Fruit fly (Drosophila melanogaster) whole organism, embryonic: ENCODE data around the gene Prat.

ENCODE experiments used
- Adf1 ChIP-seq: fragments of 200-800 bp; sonication (Bioruptor generic); IDR thresholded peaks from 2 replicates; pipeline ENCODE4 v1.3.6; 2022; ENCODE audit warnings: missing biosample characterization, missing genetic modification characterization
- CG10431 ChIP-seq: fragments of 200-800 bp; sonication (Bioruptor generic); optimal IDR thresholded peaks from 3 replicates; lab custom pipeline; 2018; ENCODE audit warnings: missing biosample characterization, mild to moderate bottlenecking, missing genetic modification characterization
- CG10959 ChIP-seq: fragments of 200-800 bp; sonication (Bioruptor generic); IDR thresholded peaks from 2 replicates; pipeline ENCODE4 v1.3.6; 2022; ENCODE audit warnings: missing biosample characterization, missing genetic modification characterization
- CG11723 ChIP-seq: fragments of 200-800 bp; sonication (Bioruptor generic); optimal IDR thresholded peaks from 2 replicates; lab custom pipeline; 2017; ENCODE audit warnings: missing biosample characterization, mild to moderate bottlenecking, missing genetic modification characterization
- CG14965 ChIP-seq: fragments of 200-800 bp; sonication (Bioruptor generic); optimal IDR thresholded peaks from 2 replicates; lab custom pipeline; 2016; ENCODE audit warnings: missing biosample characterization, missing genetic modification characterization, borderline replicate concordance
- CG15601 ChIP-seq: fragments of 200-800 bp; sonication (Bioruptor generic); optimal IDR thresholded peaks from 3 replicates; lab custom pipeline; 2019; ENCODE audit warnings: missing biosample characterization, mild to moderate bottlenecking, missing genetic modification characterization, moderate library complexity
- CG2875 ChIP-seq: fragments of 200-800 bp; sonication (Bioruptor generic); optimal IDR thresholded peaks from 2 replicates; lab custom pipeline; 2017; ENCODE audit warnings: missing biosample characterization, mild to moderate bottlenecking, missing genetic modification characterization, missing genetic modification reagents
- CG32532 ChIP-seq: fragments of 200-800 bp; sonication (Bioruptor generic); IDR thresholded peaks from 2 replicates; pipeline ENCODE4 v1.3.6; 2022; ENCODE audit warnings: missing biosample characterization, missing genetic modification characterization
- CG34422 ChIP-seq: fragments of 200-800 bp; sonication (Bioruptor generic); IDR thresholded peaks from 3 replicates; pipeline ENCODE4 v1.3.6; 2022; ENCODE audit warnings: missing biosample characterization, missing genetic modification characterization
- CG4360 ChIP-seq: fragments of 200-800 bp; sonication (Bioruptor generic); IDR thresholded peaks from 2 replicates; pipeline ENCODE4 v1.3.6; 2022; ENCODE audit warnings: missing biosample characterization, missing genetic modification characterization
- CG4617 ChIP-seq: fragments of 200-800 bp; sonication (Bioruptor generic); optimal IDR thresholded peaks from 3 replicates; lab custom pipeline; 2016; ENCODE audit warnings: missing biosample characterization, missing genetic modification characterization, borderline replicate concordance
- CG5180 ChIP-seq: fragments of 200-800 bp; sonication (Bioruptor generic); optimal IDR thresholded peaks from 3 replicates; lab custom pipeline; 2017; ENCODE audit warnings: missing biosample characterization, missing genetic modification characterization, mild to moderate bottlenecking, moderate library complexity, missing genetic modification reagents
- CG6272 ChIP-seq: fragments of 200-800 bp; sonication (Bioruptor generic); IDR thresholded peaks from 2 replicates; pipeline ENCODE4 v1.3.6; 2022; ENCODE audit warnings: missing biosample characterization, missing genetic modification characterization
- CG7839 ChIP-seq: fragments of 200-800 bp; sonication (Bioruptor generic); optimal IDR thresholded peaks from 3 replicates; lab custom pipeline; 2018; ENCODE audit warnings: missing biosample characterization, mild to moderate bottlenecking, missing genetic modification characterization, moderate library complexity
- CG7987 ChIP-seq: fragments of 200-800 bp; sonication (Bioruptor generic); optimal IDR thresholded peaks from 2 replicates; lab custom pipeline; 2018; ENCODE audit warnings: missing biosample characterization, mild to moderate bottlenecking, missing genetic modification characterization, moderate library complexity
- CG8290 ChIP-seq, 3 experiments: fragments of 200-800 bp; sonication (Bioruptor generic); optimal IDR thresholded peaks; 2 replicates each; lab custom pipeline; 2016 to 2019; ENCODE audit warnings: missing biosample characterization in 3 of 3, missing genetic modification characterization in 3 of 3, mild to moderate bottlenecking in 2 of 3, moderate library complexity in 1 of 3
- CG8478 ChIP-seq: fragments of >200 bp; optimal IDR thresholded peaks from 2 replicates; lab custom pipeline; 2018
- CkIIα-i1 ChIP-seq: fragments of 200-800 bp; sonication (Bioruptor generic); IDR thresholded peaks from 2 replicates; pipeline ENCODE4 v1.3.6; 2022; ENCODE audit warnings: missing biosample characterization, missing genetic modification characterization
- Deaf1 ChIP-seq: fragments of 200-800 bp; optimal IDR thresholded peaks from 3 replicates; lab custom pipeline; 2019; ENCODE audit warnings: missing biosample characterization, mild to moderate bottlenecking, missing genetic modification characterization, moderate library complexity
- E2f1 ChIP-seq: fragments of 200-800 bp; sonication (Bioruptor generic); IDR thresholded peaks from 2 replicates; pipeline ENCODE4 v1.3.6; 2022; ENCODE audit warnings: missing biosample characterization, missing genetic modification characterization
- Ets65A ChIP-seq: fragments of 200-800 bp; sonication (Bioruptor generic); peaks from one replicate; lab custom pipeline; 2016; ENCODE audit warnings: missing biosample characterization, missing genetic modification characterization
- HHEX ChIP-seq: fragments of 200-800 bp; sonication (Bioruptor generic); optimal IDR thresholded peaks from 3 replicates; lab custom pipeline; 2017; ENCODE audit warnings: missing biosample characterization, mild to moderate bottlenecking, missing genetic modification characterization, missing genetic modification reagents
- Hand ChIP-seq: fragments of 200-800 bp; sonication (Bioruptor generic); optimal IDR thresholded peaks from 2 replicates; lab custom pipeline; 2017; ENCODE audit warnings: mild to moderate bottlenecking, missing biosample characterization, missing genetic modification reagents, missing genetic modification characterization
- Jarid2 ChIP-seq: fragments of 200-800 bp; sonication (Bioruptor generic); optimal IDR thresholded peaks from 3 replicates; lab custom pipeline; 2017; ENCODE audit warnings: mild to moderate bottlenecking, missing biosample characterization, missing genetic modification reagents, missing genetic modification characterization
- MBD-R2 ChIP-seq: fragments of 200-800 bp; sonication (Bioruptor generic); IDR thresholded peaks from 2 replicates; pipeline ENCODE4 v1.3.6; 2022; ENCODE audit warnings: missing biosample characterization, missing genetic modification characterization
- MESR4 ChIP-seq: fragments of 200-800 bp; sonication (Bioruptor generic); optimal IDR thresholded peaks from 2 replicates; lab custom pipeline; 2018; ENCODE audit warnings: missing biosample characterization, mild to moderate bottlenecking, missing genetic modification characterization, moderate library complexity
- Max ChIP-seq: fragments of 200-800 bp; sonication (Bioruptor generic); optimal IDR thresholded peaks from 2 replicates; lab custom pipeline; 2016; ENCODE audit warnings: missing biosample characterization, mild to moderate bottlenecking, missing genetic modification characterization
- Nf-YB ChIP-seq: fragments of 200-800 bp; sonication (Bioruptor generic); optimal IDR thresholded peaks from 3 replicates; lab custom pipeline; 2019; ENCODE audit warnings: missing biosample characterization, mild to moderate bottlenecking, missing genetic modification characterization, moderate library complexity
- Pdp1 ChIP-seq, 2 experiments: fragments of 200-800 bp; sonication (Bioruptor generic); optimal IDR thresholded peaks; 3 replicates each; lab custom pipeline; 2016; ENCODE audit warnings: missing biosample characterization in 2 of 2, missing genetic modification characterization in 2 of 2, mild to moderate bottlenecking in 1 of 2, moderate library complexity in 1 of 2
- YL-1 ChIP-seq: fragments of 200-800 bp; sonication (Bioruptor generic); optimal IDR thresholded peaks from 3 replicates; lab custom pipeline; 2017; ENCODE audit warnings: missing biosample characterization, mild to moderate bottlenecking, missing genetic modification characterization
- bsh ChIP-seq, 2 experiments: fragments of 200-800 bp; sonication (Bioruptor generic); optimal IDR thresholded peaks; 2 replicates each; lab custom pipeline; 2017 to 2018; ENCODE audit warnings: mild to moderate bottlenecking in 2 of 2, missing biosample characterization in 2 of 2, missing genetic modification characterization in 2 of 2, moderate library complexity in 1 of 2
- disco-r ChIP-seq: fragments of 200-800 bp; sonication (Bioruptor generic); optimal IDR thresholded peaks from 2 replicates; lab custom pipeline; 2016; ENCODE audit warnings: missing biosample characterization, missing genetic modification characterization
- dpn ChIP-seq, 2 experiments: fragments of 200-800 bp; sonication (Bioruptor generic); optimal IDR thresholded peaks; 3 replicates each; lab custom pipeline; 2016; ENCODE audit warnings: missing biosample characterization in 2 of 2, missing genetic modification characterization in 2 of 2
- gem ChIP-seq: fragments of 200-800 bp; sonication (Bioruptor generic); optimal IDR thresholded peaks from 2 replicates; lab custom pipeline; 2019; ENCODE audit warnings: missing biosample characterization, mild to moderate bottlenecking, missing genetic modification characterization, moderate library complexity
- gsb ChIP-seq: fragments of 200-800 bp; sonication (Bioruptor generic); IDR thresholded peaks from 2 replicates; pipeline ENCODE4 v1.3.6; 2022; ENCODE audit warnings: missing biosample characterization, missing genetic modification characterization
- ham ChIP-seq: fragments of 200-800 bp; sonication (Bioruptor generic); IDR thresholded peaks from 2 replicates; pipeline ENCODE4 v1.3.6; 2022; ENCODE audit warnings: missing biosample characterization, missing genetic modification characterization
- nom ChIP-seq: fragments of 200-800 bp; sonication (Bioruptor generic); optimal IDR thresholded peaks from 2 replicates; lab custom pipeline; 2017; ENCODE audit warnings: missing biosample characterization, missing genetic modification characterization, mild to moderate bottlenecking, moderate library complexity, missing genetic modification reagents
- oc ChIP-seq: fragments of 200-800 bp; sonication (Bioruptor generic); optimal IDR thresholded peaks from 2 replicates; lab custom pipeline; 2018; ENCODE audit warnings: missing biosample characterization, mild to moderate bottlenecking, missing genetic modification characterization, moderate library complexity
- onecut ChIP-seq: fragments of 200-800 bp; sonication (Bioruptor generic); IDR thresholded peaks from 2 replicates; pipeline ENCODE4 v1.3.6; 2022; ENCODE audit warnings: missing biosample characterization, missing genetic modification characterization
- p53 ChIP-seq: fragments of 200-800 bp; sonication (Bioruptor generic); optimal IDR thresholded peaks from 2 replicates; lab custom pipeline; 2016; ENCODE audit warnings: missing biosample characterization, missing genetic modification characterization
- peb ChIP-seq: fragments of 200-800 bp; sonication (Bioruptor generic); IDR thresholded peaks from 2 replicates; pipeline ENCODE4 v1.3.6; 2022; ENCODE audit warnings: missing biosample characterization, missing genetic modification characterization
- phol ChIP-seq: fragments of 200-800 bp; sonication (Bioruptor generic); optimal IDR thresholded peaks from 3 replicates; lab custom pipeline; 2018; ENCODE audit warnings: missing biosample characterization, mild to moderate bottlenecking, missing genetic modification characterization, moderate library complexity
- scrt ChIP-seq: fragments of 200-800 bp; sonication (Bioruptor generic); optimal IDR thresholded peaks from 2 replicates; lab custom pipeline; 2018; ENCODE audit warnings: missing biosample characterization, mild to moderate bottlenecking, missing genetic modification characterization, moderate library complexity
- shn ChIP-seq: fragments of 200-800 bp; sonication (Bioruptor generic); optimal IDR thresholded peaks from 3 replicates; lab custom pipeline; 2016; ENCODE audit warnings: missing biosample characterization, missing genetic modification characterization
- so ChIP-seq: fragments of 200-800 bp; sonication (Bioruptor generic); IDR thresholded peaks from 3 replicates; pipeline ENCODE4 v1.3.6; 2022; ENCODE audit warnings: missing biosample characterization, missing genetic modification characterization
- sob ChIP-seq: fragments of 200-800 bp; sonication (Bioruptor generic); IDR thresholded peaks from 2 replicates; pipeline ENCODE4 v1.3.6; 2022; ENCODE audit warnings: missing biosample characterization, missing genetic modification characterization
- tin ChIP-seq: fragments of 200-800 bp; sonication (Bioruptor generic); optimal IDR thresholded peaks from 3 replicates; lab custom pipeline; 2016; ENCODE audit warnings: missing biosample characterization, missing genetic modification characterization
- toy ChIP-seq: fragments of 200-800 bp; sonication (Bioruptor generic); IDR thresholded peaks from 2 replicates; pipeline ENCODE4 v1.3.6; 2022; ENCODE audit warnings: missing biosample characterization, missing genetic modification characterization
- zf30C ChIP-seq: fragments of 200-800 bp; sonication (Bioruptor generic); optimal IDR thresholded peaks from 3 replicates; lab custom pipeline; 2018; ENCODE audit warnings: missing biosample characterization, mild to moderate bottlenecking, missing genetic modification characterization

Prat gene

dm6 chr3R:7886167-7886858 is 25.3 kb downstream of the Prat start, which contains the start of gene CG17816:
TSS of gene CG17816 (minus strand) at chr3R:7886733.
- TF ChIP-seq MESR4 (GFP tag; lab: Kevin White, UChicago) (peak; percentile 19), CG7987 (GFP tag; lab: Kevin White, UChicago) (no peak), HHEX (GFP tag; lab: Kevin White, UChicago) (peak; percentile 43), gsb (no peak), MBD-R2 (GFP tag; lab: Robert Waterston, UW) (no peak), p53 (GFP tag; lab: Kevin White, UChicago) (peak; percentile 85), phol (tag; lab: Kevin White, UChicago) (peak; percentile 37), E2f1 (GFP tag; lab: Robert Waterston, UW) (no peak), CG4617 (GFP tag; lab: Kevin White, UChicago) (no peak), Adf1 (GFP tag; lab: Robert Waterston, UW) (peak; percentile 84), CG10431 (GFP tag; lab: Kevin White, UChicago) (peak; percentile 96), bsh (GFP tag; optimal IDR thresholded peaks at IDR 0.05; lab: Kevin White, UChicago) (peak in 1 of 2 experiments; percentile 20), zf30C (GFP tag; lab: Kevin White, UChicago) (no peak), toy (GFP tag; lab: Robert Waterston, UW) (no peak), sob (GFP tag; lab: Robert Waterston, UW) (no peak), shn (GFP tag; lab: Kevin White, UChicago) (no peak), CG6272 (GFP tag; lab: Robert Waterston, UW) (no peak), CG34422 (GFP tag; lab: Robert Waterston, UW) (0 out of 3 replicates have a peak, but pooled peaks have one; percentile 12), ham (GFP tag; lab: Robert Waterston, UW) (no peak), Pdp1 (GFP tag; optimal IDR thresholded peaks at IDR 0.05; lab: Kevin White, UChicago) (peak in 1 of 2 experiments; percentile 42), dpn (GFP tag; optimal IDR thresholded peaks at IDR 0.05; lab: Kevin White, UChicago) (no peak), YL-1 (GFP tag; lab: Kevin White, UChicago) (no peak), Ets65A (GFP tag; lab: Kevin White, UChicago) (peak; percentile 71), Max (no peak), oc (tag; lab: Kevin White, UChicago) (peak; percentile 30), Hand (GFP tag; lab: Kevin White, UChicago) (no peak), nom (peak; percentile 43), CG8478 (lab: Kevin White, UChicago) (peak; percentile 28), CG4360 (no peak), CG10959 (GFP tag; lab: Robert Waterston, UW) (no peak), CG7839 (tag; lab: Kevin White, UChicago) (no peak), CG2875 (GFP tag; lab: Kevin White, UChicago) (no peak), so (GFP tag; lab: Robert Waterston, UW) (0 out of 3 replicates have a peak, but pooled peaks have one; percentile 7), onecut (GFP tag; lab: Robert Waterston, UW) (peak; percentile 71; the same call in 1 of the 2 replicates), CkIIα-i1 (GFP tag; lab: Robert Waterston, UW) (no peak), Deaf1 (tag; lab: Kevin White, UChicago) (peak; percentile 80), CG14965 (GFP tag; lab: Kevin White, UChicago) (no peak), tin (no peak), CG32532 (GFP tag; lab: Robert Waterston, UW) (no peak), disco-r (GFP tag; lab: Kevin White, UChicago) (no peak), scrt (peak; percentile 37), peb (no peak), Jarid2 (peak; percentile 78), gem (no peak), CG11723 (GFP tag; lab: Kevin White, UChicago) (peak; percentile 25), CG8290 (GFP tag; optimal IDR thresholded peaks at IDR 0.05; lab: Kevin White, UChicago) (no peak), CG8290 (tag; optimal IDR thresholded peaks at IDR 0.05; lab: Kevin White, UChicago) (peak in 1 of 2 experiments; percentile 33), CG5180 (GFP tag; lab: Kevin White, UChicago) (peak; percentile 20), CG15601 (tag; lab: Kevin White, UChicago) (peak; percentile 13), Nf-YB (peak; percentile 29)
